Worm (Caenorhabditis elegans): Measurements from ENCODE around the gene C24H10.3.

- no peak for TF ChIP-seq ref-1 (GFP tag; conservative IDR thresholded peaks at IDR 0.05)
- TF ChIP-seq flt-1 (GFP tag; IDR thresholded peaks at IDR 0.05) = no peak
- no peak for TF ChIP-seq ztf-23 (GFP tag; IDR thresholded peaks at IDR 0.05)
- no peak for TF ChIP-seq ztf-29 (GFP tag; IDR thresholded peaks at IDR 0.05)
- no peak for TF ChIP-seq cog-1 (tag; optimal IDR thresholded peaks at IDR 0.05)
- TF ChIP-seq klf-2 (GFP tag; conservative IDR thresholded peaks at IDR 0.05) = no peak
- no peak for TF ChIP-seq tab-1 (GFP tag; IDR thresholded peaks at IDR 0.05)
- TF ChIP-seq T22C8.4 (GFP tag; IDR thresholded peaks at IDR 0.05) = no peak
- no peak for TF ChIP-seq med-1 (GFP tag; optimal IDR thresholded peaks at IDR 0.05; ENCODE audit: insufficient read depth)
These were observed 39.9 kb upstream of the C24H10.3 start, which contains the start of gene ZC449.2 for ce11 chrX:5020996-5021395.

All from whole organism, midembryonic.